Worm (Caenorhabditis elegans): ENCODE results near the gene pct-1.

Gene pct-1

DNA sequence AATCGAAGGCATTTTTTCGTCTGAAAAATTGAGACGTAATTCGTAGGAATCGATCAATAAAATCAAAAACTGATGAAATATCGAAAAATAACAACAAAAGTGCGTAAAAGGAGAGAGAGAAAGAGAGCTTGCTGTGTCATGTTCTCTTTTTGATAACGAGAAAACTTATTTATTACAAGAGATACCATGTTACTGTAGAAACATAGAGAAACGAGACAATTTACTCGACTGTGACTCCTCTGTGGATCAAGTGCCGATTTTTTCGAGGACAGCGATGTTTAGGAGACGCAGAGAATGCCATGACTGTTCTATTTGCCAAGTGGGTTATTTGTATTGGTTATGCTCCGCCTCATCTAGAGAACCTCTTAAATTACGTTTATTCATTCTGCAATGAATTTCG is 42.7 kb upstream of the pct-1 start, which contains the start of gene sph-1 (continued):
- TF ChIP-seq nhr-43 (tag; optimal IDR thresholded peaks at IDR 0.05; ENCODE audit: poor library complexity, severe bottlenecking) (peak; percentile 47), ceh-28 (tag; optimal IDR thresholded peaks at IDR 0.05) (peak; percentile 59), nhr-25 (tag; optimal IDR thresholded peaks at IDR 0.05) (no peak), nhr-67 (tag; optimal IDR thresholded peaks at IDR 0.05) (no peak), tbx-2 (tag; optimal IDR thresholded peaks at IDR 0.05) (no peak), egl-27 (tag; optimal IDR thresholded peaks at IDR 0.05) (peak; percentile 55), fkh-2 (tag; optimal IDR thresholded peaks at IDR 0.05) (no peak), ceh-16 (tag; optimal IDR thresholded peaks at IDR 0.05) (no peak), ama-1 (optimal IDR thresholded peaks at IDR 0.05) (no peak), elt-2 (tag; optimal IDR thresholded peaks at IDR 0.05) (peak; percentile 73), nhr-23 (tag; optimal IDR thresholded peaks at IDR 0.05) (peak; percentile 36), pha-4 (tag; optimal IDR thresholded peaks at IDR 0.05) (peak; percentile 94), egl-5 (tag; optimal IDR thresholded peaks at IDR 0.05) (no peak), nfya-1 (tag; optimal IDR thresholded peaks at IDR 0.05; ENCODE audit: insufficient read depth) (peak; percentile 25), R02D3.7 (tag; optimal IDR thresholded peaks at IDR 0.05) (no peak), unc-39 (tag; optimal IDR thresholded peaks at IDR 0.05) (no peak), pqm-1 (tag; optimal IDR thresholded peaks at IDR 0.05) (peak; percentile 55), ztf-4 (tag; optimal IDR thresholded peaks at IDR 0.05) (no peak), lin-39 (tag; optimal IDR thresholded peaks at IDR 0.05) (no peak), ceh-9 (tag; optimal IDR thresholded peaks at IDR 0.05) (no peak)

- TF ChIP-seq lin-15B (tag; optimal IDR thresholded peaks at IDR 0.05) = peak; percentile 88
- no peak for TF ChIP-seq nhr-67 (tag; optimal IDR thresholded peaks at IDR 0.05)
- TF ChIP-seq lin-39 (tag; optimal IDR thresholded peaks at IDR 0.05) = peak; percentile 70
- peak; percentile 71 for TF ChIP-seq snpc-4 (tag; optimal IDR thresholded peaks at IDR 0.05)
- TF ChIP-seq nhr-25 (tag; optimal IDR thresholded peaks at IDR 0.05) = peak; percentile 55
- TF ChIP-seq nhr-23 (tag; optimal IDR thresholded peaks at IDR 0.05) = peak; percentile 53
- TF ChIP-seq unc-39 (tag; optimal IDR thresholded peaks at IDR 0.05) = no peak
- peak; percentile 39 for TF ChIP-seq pqm-1 (tag; optimal IDR thresholded peaks at IDR 0.05)
- TF ChIP-seq nfya-1 (tag; optimal IDR thresholded peaks at IDR 0.05; ENCODE audit: insufficient read depth) = peak; percentile 72
- TF ChIP-seq pha-4 (tag; optimal IDR thresholded peaks at IDR 0.05) = peak; percentile 75
- TF ChIP-seq elt-2 (tag; optimal IDR thresholded peaks at IDR 0.05) = peak; percentile 49
- no peak for TF ChIP-seq sea-2 (GFP tag; optimal IDR thresholded peaks at IDR 0.05)
- no peak for TF ChIP-seq fos-1 (tag; optimal IDR thresholded peaks at IDR 0.05)
- TF ChIP-seq fkh-10 (GFP tag; optimal IDR thresholded peaks at IDR 0.05) = no peak
- TF ChIP-seq ztf-11 (tag; optimal IDR thresholded peaks at IDR 0.05) = no peak
- TF ChIP-seq mml-1 (tag; optimal IDR thresholded peaks at IDR 0.05) = no peak
- TF ChIP-seq hmg-11 (tag; optimal IDR thresholded peaks at IDR 0.05) = peak; percentile 71
Observed at ce11 chrIV:8136005-8136512, 40.2 kb upstream of the pct-1 start, which contains the start of the genes isp-1 and islo-1. TSS of gene isp-1 (minus strand) at chrIV:8136055. TSS of gene islo-1 (plus strand) at chrIV:8136389.

- no peak for TF ChIP-seq lin-15B (tag; optimal IDR thresholded peaks at IDR 0.05)
- no peak for TF ChIP-seq ceh-82 (tag; optimal IDR thresholded peaks at IDR 0.05)
- no peak for TF ChIP-seq nfya-1 (tag; optimal IDR thresholded peaks at IDR 0.05; ENCODE audit: insufficient read depth)
- TF ChIP-seq nhr-25 (tag; optimal IDR thresholded peaks at IDR 0.05) = no peak
- no peak for TF ChIP-seq ceh-9 (tag; optimal IDR thresholded peaks at IDR 0.05)
- no peak for TF ChIP-seq ceh-16 (tag; optimal IDR thresholded peaks at IDR 0.05)
- no peak for TF ChIP-seq snpc-4 (tag; optimal IDR thresholded peaks at IDR 0.05)
- TF ChIP-seq mml-1 (tag; optimal IDR thresholded peaks at IDR 0.05) = no peak
- TF ChIP-seq nhr-77 (tag; optimal IDR thresholded peaks at IDR 0.05) = no peak
- TF ChIP-seq nhr-12 (tag; optimal IDR thresholded peaks at IDR 0.05) = no peak
- no peak for TF ChIP-seq fkh-10 (GFP tag; optimal IDR thresholded peaks at IDR 0.05)
- TF ChIP-seq hmg-11 (tag; optimal IDR thresholded peaks at IDR 0.05) = no peak
- no peak for TF ChIP-seq lsy-12 (tag; optimal IDR thresholded peaks at IDR 0.05)
- TF ChIP-seq elt-3 (tag; optimal IDR thresholded peaks at IDR 0.05) = no peak
- no peak for TF ChIP-seq nhr-43 (tag; optimal IDR thresholded peaks at IDR 0.05; ENCODE audit: poor library complexity, severe bottlenecking)
- TF ChIP-seq egl-5 (tag; optimal IDR thresholded peaks at IDR 0.05) = no peak
Observed at ce11 chrIV:8136548-8136947, 39.7 kb upstream of the pct-1 start.

- no peak for TF ChIP-seq nhr-25 (tag; optimal IDR thresholded peaks at IDR 0.05)
- peak; percentile 9 for TF ChIP-seq pha-4 (tag; optimal IDR thresholded peaks at IDR 0.05)
- TF ChIP-seq nhr-23 (tag; optimal IDR thresholded peaks at IDR 0.05) = peak; percentile 54
- TF ChIP-seq egl-5 (tag; optimal IDR thresholded peaks at IDR 0.05) = no peak
- peak; percentile 61 for TF ChIP-seq elt-2 (tag; optimal IDR thresholded peaks at IDR 0.05)
- peak; percentile 13 for TF ChIP-seq ceh-28 (tag; optimal IDR thresholded peaks at IDR 0.05)
- TF ChIP-seq jun-1 (tag; optimal IDR thresholded peaks at IDR 0.05) = peak; percentile 11
Observed at ce11 chrIV:8138984-8139383, 37.3 kb upstream of the pct-1 start, which contains the start of gene pmk-3. TSS of gene pmk-3 (plus strand) at chrIV:8139219.

All from whole organism, L3 larva.